Worm (Caenorhabditis elegans) whole organism, early embryonic: ENCODE results near the gene gcy-37.
A peak's percentile ranks its signal among the peaks of the same experiment; 100 is the strongest.

Experiments
- B0310.2 ChIP-seq: sonication (generic microtip); optimal IDR thresholded peaks from 2 replicates; lab custom pipeline; 2016; ENCODE audit warnings: mild to moderate bottlenecking, missing genetic modification characterization, missing compliant biosample characterization
- F13C5.2 ChIP-seq: sonication (generic microtip); optimal IDR thresholded peaks from 2 replicates; lab custom pipeline; 2017; ENCODE audit warnings: mild to moderate bottlenecking, missing genetic modification characterization, inconsistent platforms, missing compliant biosample characterization
- aly-1 ChIP-seq: sonication (generic microtip); optimal IDR thresholded peaks from 2 replicates; lab custom pipeline; 2016; ENCODE audit warnings: missing genetic modification characterization, missing compliant biosample characterization
- ama-1 ChIP-seq: fragments of 150-350 bp; optimal IDR thresholded peaks from 2 replicates; lab custom pipeline; 2014
- ceh-13 ChIP-seq: fragments of 200-800 bp; sonication (Bioruptor generic); optimal IDR thresholded peaks from 2 replicates; lab custom pipeline; 2018; ENCODE audit warnings: mild to moderate bottlenecking, missing genetic modification characterization, missing compliant biosample characterization
- ceh-36 ChIP-seq: sonication (generic microtip); optimal IDR thresholded peaks from 2 replicates; lab custom pipeline; 2016; ENCODE audit warnings: missing genetic modification characterization, inconsistent platforms, missing compliant biosample characterization
- ets-7 ChIP-seq: sonication (generic microtip); optimal IDR thresholded peaks from 2 replicates; lab custom pipeline; 2016; ENCODE audit warnings: missing genotype, missing genetic modification characterization, missing compliant biosample characterization
- flt-1 ChIP-seq: fragments of 200-800 bp; sonication (Bioruptor generic); IDR thresholded peaks from 2 replicates; pipeline ENCODE4 v1.3.6; 2022; ENCODE audit warnings: missing genetic modification characterization, missing compliant biosample characterization
- hmbx-1 ChIP-seq: sonication (generic microtip); optimal IDR thresholded peaks from 2 replicates; lab custom pipeline; 2016; ENCODE audit warnings: mild to moderate bottlenecking, missing genetic modification characterization, missing compliant biosample characterization
- hmg-4 ChIP-seq: fragments of 200-800 bp; sonication (Bioruptor generic); optimal IDR thresholded peaks from 2 replicates; lab custom pipeline; 2018; ENCODE audit warnings: mild to moderate bottlenecking, missing genetic modification characterization, missing compliant biosample characterization
- hnd-1 ChIP-seq: sonication (generic microtip); optimal IDR thresholded peaks from 2 replicates; lab custom pipeline; 2016; ENCODE audit warnings: missing genetic modification characterization, missing compliant biosample characterization
- pes-1 ChIP-seq: fragments of 200-800 bp; sonication (Bioruptor generic); IDR thresholded peaks from 2 replicates; pipeline ENCODE4 v1.3.6; 2022; ENCODE audit warnings: missing genetic modification reagents, missing genetic modification characterization, missing compliant biosample characterization
- scrt-1 ChIP-seq: fragments of 200-800 bp; sonication (Bioruptor generic); IDR thresholded peaks from 2 replicates; pipeline ENCODE4 v1.3.6; 2022; ENCODE audit warnings: missing genetic modification characterization, missing compliant biosample characterization
- sea-1 ChIP-seq: fragments of 200-800 bp; sonication (Bioruptor generic); conservative IDR thresholded peaks from 2 replicates; pipeline ENCODE4 v1.3.6; 2022; ENCODE audit warnings: missing genetic modification characterization, missing compliant biosample characterization
- tbx-11 ChIP-seq: fragments of 200-800 bp; sonication (Bioruptor generic); IDR thresholded peaks from 2 replicates; pipeline ENCODE4 v1.3.6; 2022; ENCODE audit warnings: missing genetic modification characterization, missing compliant biosample characterization
- tbx-37 ChIP-seq: fragments of 200-800 bp; sonication (Bioruptor generic); conservative IDR thresholded peaks from 2 replicates; pipeline ENCODE4 v1.3.6; 2022; ENCODE audit warnings: missing genetic modification reagents, missing genetic modification characterization, missing compliant biosample characterization
- tra-4 ChIP-seq: sonication (generic microtip); optimal IDR thresholded peaks from 2 replicates; lab custom pipeline; 2017; ENCODE audit warnings: missing genetic modification characterization, missing compliant biosample characterization

The gcy-37 gene

DNA sequence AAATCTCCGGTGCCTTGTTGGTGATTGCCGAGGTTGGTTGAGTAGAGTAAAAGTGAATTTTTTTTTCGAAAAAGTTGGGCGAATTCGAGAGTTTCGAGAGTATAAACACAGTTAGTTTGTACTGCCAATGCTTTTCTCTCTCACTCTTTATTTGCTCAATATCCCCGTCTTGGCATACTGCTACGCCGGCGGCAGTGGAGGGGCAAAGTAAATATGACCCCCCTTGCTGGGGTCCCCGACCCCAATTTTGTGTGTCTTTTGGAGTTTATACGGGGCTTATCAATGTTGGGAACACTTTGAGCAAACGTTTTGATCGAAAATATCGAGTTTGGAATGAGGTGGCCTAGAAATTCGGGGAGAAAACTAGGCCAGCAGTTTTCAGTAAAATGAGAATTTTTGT lies 9.5 kb upstream of the gcy-37 start, which contains the start of gene C54E4.4:
C54E4.4 (minus strand) TSS at position 101 of the 400 bp plus-strand sequence.
- no peak for TF ChIP-seq F13C5.2 (tag; lab: Kevin White, UChicago)
- no peak for TF ChIP-seq sea-1 (GFP tag; lab: Robert Waterston, UW)
- TF ChIP-seq ama-1 (lab: Kevin White, UChicago), result no peak
- TF ChIP-seq hmbx-1, result no peak
- no peak for TF ChIP-seq ceh-36
- no peak for TF ChIP-seq pes-1
- TF ChIP-seq ceh-13 (GFP tag; lab: Kevin White, UChicago), result no peak
- no peak for TF ChIP-seq hmg-4
- no peak for TF ChIP-seq B0310.2 (tag; lab: Kevin White, UChicago)

DNA sequence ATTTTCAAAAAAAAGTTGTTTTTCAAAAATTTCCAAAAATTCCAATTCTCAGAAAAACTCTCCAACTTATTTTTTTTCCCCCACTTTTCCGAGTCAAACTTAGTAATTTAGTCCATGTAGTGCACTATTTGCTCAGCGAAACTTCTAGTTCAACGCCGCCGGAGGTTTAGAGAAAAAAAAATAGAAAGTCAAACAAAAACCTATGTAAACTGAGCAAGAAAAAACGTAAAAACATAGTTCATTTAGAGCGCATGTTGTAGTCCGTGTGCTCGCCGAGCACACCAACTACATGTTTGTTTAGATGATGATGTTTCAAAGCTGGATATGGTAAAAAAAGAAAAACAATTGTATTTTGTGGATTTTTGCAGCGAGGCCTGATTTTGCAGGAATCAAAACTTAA lies 3.3 kb upstream of the gcy-37 start:
- TF ChIP-seq tra-4 (tag; lab: Kevin White, UChicago), result no peak
- no peak for TF ChIP-seq hmbx-1
- TF ChIP-seq ama-1 (lab: Kevin White, UChicago), result no peak
- no peak for TF ChIP-seq aly-1 (tag; lab: Kevin White, UChicago)
- no peak for TF ChIP-seq tbx-37 (GFP tag; lab: Robert Waterston, UW)
- no peak for TF ChIP-seq ceh-36
- TF ChIP-seq flt-1 (GFP tag; lab: Robert Waterston, UW), result no peak

DNA sequence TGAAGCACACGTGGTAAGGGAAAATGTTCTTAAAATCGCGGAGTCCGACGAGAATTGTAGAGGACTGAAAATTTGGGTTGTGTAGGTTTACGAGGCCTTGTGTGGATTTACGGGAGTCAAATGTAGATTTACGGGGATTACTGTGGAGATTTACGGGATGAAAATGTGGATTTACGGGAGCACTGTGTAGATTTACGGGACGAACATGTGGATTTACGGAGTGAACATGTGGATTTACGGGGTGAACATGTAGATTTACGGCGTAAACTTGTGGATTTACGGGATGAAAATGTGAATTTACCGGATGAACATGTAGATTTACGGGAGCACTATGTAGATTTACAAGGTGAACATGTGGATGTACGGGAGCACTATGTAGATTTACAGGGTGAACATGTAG lies 2.7 kb downstream of the gcy-37 start:
- no peak for TF ChIP-seq tbx-11 (GFP tag; lab: Robert Waterston, UW)
- no peak for TF ChIP-seq ceh-13 (GFP tag; lab: Kevin White, UChicago)
- TF ChIP-seq hnd-1 (tag; lab: Kevin White, UChicago), result no peak
- no peak for TF ChIP-seq sea-1 (GFP tag; lab: Robert Waterston, UW)
- no peak for TF ChIP-seq hmg-4
- no peak for TF ChIP-seq flt-1 (GFP tag; lab: Robert Waterston, UW)
- TF ChIP-seq hmbx-1, result no peak
- TF ChIP-seq ceh-36, result no peak
- no peak for TF ChIP-seq ets-7 (tag; lab: Kevin White, UChicago)
- no peak for TF ChIP-seq F13C5.2 (tag; lab: Kevin White, UChicago)

DNA sequence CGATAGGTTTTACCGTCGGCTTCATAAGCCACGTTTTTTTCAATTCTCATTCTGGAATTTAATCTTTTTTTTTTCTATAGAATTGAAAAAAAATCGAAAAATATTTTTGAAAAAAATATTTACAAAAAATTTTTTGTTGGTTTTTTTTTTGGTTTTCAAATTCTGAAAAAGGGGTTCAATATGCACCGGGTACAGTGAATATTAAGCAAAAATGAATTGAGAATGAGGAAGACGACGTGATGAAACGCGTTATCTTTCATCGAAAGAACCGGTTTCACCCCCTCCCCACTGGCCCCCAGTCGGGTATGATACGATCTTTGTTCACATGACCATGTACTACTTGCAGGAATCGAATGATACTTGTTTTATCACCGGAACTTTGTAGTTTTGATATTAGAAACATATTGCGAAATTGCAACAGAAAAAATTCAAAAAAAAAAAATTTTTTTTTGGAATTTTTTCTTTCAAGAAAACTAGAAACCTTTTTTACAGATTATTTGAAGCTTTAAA lies 9.7 kb downstream of the gcy-37 start, which contains the start of gene C54E4.5:
C54E4.5 (minus strand) TSS at position 51 of the 510 bp plus-strand sequence.
- TF ChIP-seq aly-1 (tag; lab: Kevin White, UChicago) (no peak), sea-1 (GFP tag; lab: Robert Waterston, UW) (no peak), F13C5.2 (tag; lab: Kevin White, UChicago) (no peak), scrt-1 (GFP tag; lab: Robert Waterston, UW) (no peak), tra-4 (tag; lab: Kevin White, UChicago) (no peak), ceh-36 (no peak), flt-1 (GFP tag; lab: Robert Waterston, UW) (no peak), hmg-4 (no peak), tbx-11 (GFP tag; lab: Robert Waterston, UW) (no peak), pes-1 (no peak), ama-1 (lab: Kevin White, UChicago) (no peak), tbx-37 (GFP tag; lab: Robert Waterston, UW) (no peak), ceh-13 (GFP tag; lab: Kevin White, UChicago) (no peak), hmbx-1 (no peak), hnd-1 (tag; lab: Kevin White, UChicago) (no peak), ets-7 (tag; lab: Kevin White, UChicago) (no peak)

DNA sequence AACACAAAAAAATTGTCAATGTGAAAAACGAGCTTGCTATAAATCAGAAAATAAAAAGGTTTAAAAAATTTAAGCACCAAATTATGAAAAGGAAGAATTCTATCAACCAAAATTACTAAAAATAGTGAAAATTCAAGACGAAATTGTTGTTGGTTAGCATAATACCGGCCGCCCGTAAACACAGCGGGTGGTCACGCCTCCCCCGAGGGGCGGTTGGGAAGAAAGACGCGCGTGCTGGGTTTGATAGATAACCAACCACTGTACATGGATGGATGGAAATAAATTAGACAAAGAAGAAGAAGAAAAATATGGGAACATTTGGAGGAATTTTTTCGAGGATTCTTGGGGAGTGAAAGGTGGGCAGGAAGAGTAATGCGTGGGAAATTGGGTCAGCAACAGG lies 16.6 kb downstream of the gcy-37 start:
- TF ChIP-seq tra-4 (tag; lab: Kevin White, UChicago), result no peak
- no peak for TF ChIP-seq hmg-4
- TF ChIP-seq scrt-1 (GFP tag; lab: Robert Waterston, UW), result no peak
- no peak for TF ChIP-seq tbx-37 (GFP tag; lab: Robert Waterston, UW)
- TF ChIP-seq sea-1 (GFP tag; lab: Robert Waterston, UW), result no peak
- TF ChIP-seq aly-1 (tag; lab: Kevin White, UChicago), result no peak
- TF ChIP-seq tbx-11 (GFP tag; lab: Robert Waterston, UW), result no peak
- TF ChIP-seq hmbx-1, result no peak
- TF ChIP-seq ama-1 (lab: Kevin White, UChicago), result no peak
- no peak for TF ChIP-seq F13C5.2 (tag; lab: Kevin White, UChicago)
- no peak for TF ChIP-seq pes-1

DNA sequence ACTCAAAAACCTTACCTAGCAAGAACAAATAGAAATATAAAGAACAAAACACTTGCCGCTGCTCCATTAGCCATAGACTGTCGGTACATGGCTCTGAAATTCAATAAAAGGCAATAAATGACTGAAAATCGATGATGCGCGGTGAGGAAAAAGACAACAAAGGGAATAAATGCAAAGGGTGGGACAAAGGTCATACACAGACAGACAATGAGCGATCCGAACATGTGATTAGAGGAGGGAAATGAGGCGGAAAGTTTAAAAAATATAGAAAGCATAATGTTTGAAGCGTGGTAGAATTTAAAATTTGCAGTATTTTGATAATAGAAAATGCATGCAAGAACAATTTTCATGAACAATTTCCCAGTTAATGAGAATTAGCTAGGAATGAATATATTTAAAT lies 18.4 kb downstream of the gcy-37 start, which contains the start of gene C54E4.12:
C54E4.12 (minus strand) TSS at position 101 of the 400 bp plus-strand sequence.
- no peak for TF ChIP-seq ama-1 (lab: Kevin White, UChicago)

DNA sequence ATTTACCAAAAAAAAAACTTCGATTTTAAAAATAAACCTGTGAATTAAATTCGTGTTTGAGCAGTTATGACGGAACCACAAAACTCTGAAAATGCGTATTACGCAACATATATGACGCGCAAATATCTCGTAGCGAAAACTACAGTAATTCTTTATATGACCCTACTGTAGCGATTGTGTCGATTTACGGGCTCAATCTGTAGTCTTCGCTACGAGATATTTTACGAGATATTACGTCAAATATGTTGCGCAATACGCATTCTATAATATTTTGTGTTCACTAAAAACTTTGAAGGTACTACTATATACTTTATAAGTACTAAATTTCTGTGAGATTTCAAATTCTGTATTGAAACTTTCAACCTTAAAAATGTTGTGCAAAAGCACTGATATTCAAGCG lies 21.5 kb downstream of the gcy-37 start:
- TF ChIP-seq ama-1 (lab: Kevin White, UChicago), result no peak
- TF ChIP-seq scrt-1 (GFP tag; lab: Robert Waterston, UW), result no peak
- TF ChIP-seq hmg-4, result no peak
- no peak for TF ChIP-seq ceh-36

DNA sequence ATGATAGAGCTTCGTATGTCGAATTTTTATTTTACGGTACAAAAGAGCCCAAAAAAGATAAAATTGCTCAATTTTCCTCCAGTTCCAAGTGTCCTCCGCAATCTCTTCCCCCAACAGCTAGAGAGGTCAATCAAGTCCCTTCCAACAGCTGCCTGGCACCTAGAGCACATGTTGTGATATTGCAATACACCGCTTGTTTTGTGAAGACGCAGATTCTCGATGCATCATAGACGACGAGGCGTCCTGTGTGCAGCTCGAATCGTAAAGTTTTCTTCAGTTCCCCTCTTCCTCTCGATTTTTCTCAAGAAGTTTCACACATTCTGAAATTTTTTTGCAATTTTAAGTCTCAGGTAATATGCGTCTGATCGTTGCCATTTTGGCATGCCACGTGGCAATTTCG lies 22.4 kb downstream of the gcy-37 start, which contains the start of gene test-1:
test-1 (plus strand) TSS at position 345 of the 400 bp plus-strand sequence.
- TF ChIP-seq ceh-36 (no peak), B0310.2 (tag; lab: Kevin White, UChicago) (no peak), sea-1 (GFP tag; lab: Robert Waterston, UW) (no peak), ama-1 (lab: Kevin White, UChicago) (no peak)

DNA sequence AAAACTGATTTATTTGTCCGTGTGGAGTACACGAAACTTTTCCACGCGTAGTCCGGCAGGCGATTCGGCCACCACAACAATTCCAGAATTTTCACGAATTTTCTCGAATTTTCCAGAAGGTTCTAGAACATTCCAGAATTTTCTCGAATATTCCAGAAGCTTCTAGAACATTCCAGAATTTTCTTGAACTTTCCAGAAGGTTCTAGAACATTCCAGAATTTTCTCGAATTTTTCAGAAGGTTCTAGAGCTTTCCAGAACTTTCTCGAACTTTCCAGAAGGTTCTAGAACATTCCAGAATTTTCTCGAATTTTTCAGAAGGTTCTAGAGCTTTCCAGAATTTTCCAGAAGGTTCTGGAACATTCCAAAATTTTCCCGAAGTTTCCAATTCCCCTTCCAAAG lies 23.1 kb downstream of the gcy-37 start:
- peak; percentile 57 for TF ChIP-seq pes-1
